Fruit fly (Drosophila melanogaster): ENCODE results near the gene Peritrophin-15b.

Peritrophin-15b gene

dm6 chr2L:8350560-8351171 is 44.1 kb downstream of the Peritrophin-15b start (continued):
- TF ChIP-seq CrebB (tag; optimal IDR thresholded peaks at IDR 0.05) (peak; percentile 71), PHDP (tag; optimal IDR thresholded peaks at IDR 0.05) (peak; percentile 69), Jarid2 (GFP tag; optimal IDR thresholded peaks at IDR 0.05) (peak; percentile 19), Fer3 (tag; optimal IDR thresholded peaks at IDR 0.05) (peak; percentile 54), CG17359 (tag; optimal IDR thresholded peaks at IDR 0.05) (peak; percentile 59), CG3281 (GFP tag; optimal IDR thresholded peaks at IDR 0.05) (peak; percentile 60), CG7839 (tag; optimal IDR thresholded peaks at IDR 0.05) (peak; percentile 27), Vsx1 (GFP tag; optimal IDR thresholded peaks at IDR 0.05) (peak; percentile 51), Atf6 (GFP tag; IDR thresholded peaks at IDR 0.05) (peak; percentile 76), CG7745 (tag; optimal IDR thresholded peaks at IDR 0.05) (no peak), Meics (GFP tag; optimal IDR thresholded peaks at IDR 0.05) (peak; percentile 58), CG17186 (GFP tag; optimal IDR thresholded peaks at IDR 0.05) (no peak), croc (GFP tag; conservative IDR thresholded peaks at IDR 0.05) (no peak), CG11695 (GFP tag; IDR thresholded peaks at IDR 0.05) (peak; percentile 7; the same call in 1 of the 3 replicates), so (GFP tag; IDR thresholded peaks at IDR 0.05) (0 out of 3 replicates have a peak, but pooled peaks have one; percentile 36), Asciz (GFP tag; optimal IDR thresholded peaks at IDR 0.05) (peak; percentile 39), ATbp (GFP tag; optimal IDR thresholded peaks at IDR 0.05) (peak; percentile 80), CG8924 (tag; optimal IDR thresholded peaks at IDR 0.05) (peak; percentile 26), cad (GFP tag; optimal IDR thresholded peaks at IDR 0.05) (no peak), CG6765 (GFP tag; optimal IDR thresholded peaks at IDR 0.05) (peak; percentile 26), Hmr (GFP tag; optimal IDR thresholded peaks at IDR 0.05) (peak; percentile 74), CG13424 (tag; optimal IDR thresholded peaks at IDR 0.05) (peak; percentile 31), CG12391 (tag; optimal IDR thresholded peaks at IDR 0.05) (peak; percentile 21), CG15514 (GFP tag; optimal IDR thresholded peaks at IDR 0.05) (peak; percentile 62), bowl (GFP tag; IDR thresholded peaks at IDR 0.05) (no peak), Eip74EF (GFP tag; optimal IDR thresholded peaks at IDR 0.05) (peak in 1 of 2 experiments; percentile 23), CG15479 (GFP tag; optimal IDR thresholded peaks at IDR 0.05) (no peak), Hand (GFP tag; optimal IDR thresholded peaks at IDR 0.05) (peak; percentile 52), CG9609 (GFP tag; optimal IDR thresholded peaks at IDR 0.05) (no peak), peb (GFP tag; IDR thresholded peaks at IDR 0.05) (no peak), lab (GFP tag; optimal IDR thresholded peaks at IDR 0.05) (peak; percentile 78), CG3163 (GFP tag; optimal IDR thresholded peaks at IDR 0.05) (no peak), ftz-f1 (GFP tag; optimal IDR thresholded peaks at IDR 0.05) (peak; percentile 50), CG8290 (GFP tag; optimal IDR thresholded peaks at IDR 0.05) (no peak), CG8290 (tag; optimal IDR thresholded peaks at IDR 0.05) (peak in 1 of 2 experiments; percentile 63)

DNA sequence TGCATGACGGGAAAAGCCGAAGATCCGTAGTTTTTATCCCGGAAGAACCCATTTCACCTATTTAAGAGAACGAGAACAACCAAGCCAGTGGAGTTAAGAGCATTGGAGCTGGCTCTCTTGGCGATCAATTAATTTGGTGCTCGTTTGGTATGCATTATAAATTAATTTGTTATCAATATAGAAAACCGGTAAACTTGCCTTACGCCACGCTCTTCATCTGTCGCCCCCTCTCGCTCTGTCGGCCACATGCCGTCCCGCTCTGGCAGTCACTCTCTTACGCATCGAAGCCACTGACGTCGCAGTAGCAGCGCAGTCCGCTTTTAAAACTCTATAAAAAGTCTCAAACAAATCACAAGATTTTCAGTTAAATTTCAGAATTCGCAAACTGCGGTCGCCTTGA is 48.5 kb downstream of the Peritrophin-15b start, which contains the start of gene CG7778:
TSS of gene CG7778 (plus strand) at position 361 of the 400 bp plus-strand sequence.
- no peak for TF ChIP-seq CG7556 (GFP tag; optimal IDR thresholded peaks at IDR 0.05)
- TF ChIP-seq pita (GFP tag; optimal IDR thresholded peaks at IDR 0.05) = no peak
- TF ChIP-seq CG17568 (GFP tag; optimal IDR thresholded peaks at IDR 0.05) = no peak
- peak; percentile 82 for TF ChIP-seq Adf1 (GFP tag; IDR thresholded peaks at IDR 0.05)
- no peak for TF ChIP-seq CG7786 (GFP tag; optimal IDR thresholded peaks at IDR 0.05)
- no peak for TF ChIP-seq tna (GFP tag; IDR thresholded peaks at IDR 0.05; ENCODE audit: partially characterized antibody)
- peak; percentile 44 for TF ChIP-seq CG7745 (tag; optimal IDR thresholded peaks at IDR 0.05)
- TF ChIP-seq CG3163 (GFP tag; optimal IDR thresholded peaks at IDR 0.05) = peak; percentile 94
- no peak for TF ChIP-seq CG11504 (tag; optimal IDR thresholded peaks at IDR 0.05)
- no peak for TF ChIP-seq gt (GFP tag; IDR thresholded peaks at IDR 0.05)
- TF ChIP-seq CG17359 (tag; optimal IDR thresholded peaks at IDR 0.05) = no peak
- no peak for TF ChIP-seq Usf (GFP tag; optimal IDR thresholded peaks at IDR 0.05)
- TF ChIP-seq CG6813 (GFP tag; optimal IDR thresholded peaks at IDR 0.05) = no peak
- no peak for TF ChIP-seq twi (tag; optimal IDR thresholded peaks at IDR 0.05)
- 0 out of 2 replicates have a peak, but pooled peaks have one; percentile 26 for TF ChIP-seq vvl (GFP tag; IDR thresholded peaks at IDR 0.05)
- peak; percentile 30; the same call in 1 of the 2 replicates for TF ChIP-seq stc (GFP tag; IDR thresholded peaks at IDR 0.05)
- peak; percentile 48 for TF ChIP-seq exex (tag; optimal IDR thresholded peaks at IDR 0.05)
- TF ChIP-seq CG1233 (GFP tag; optimal IDR thresholded peaks at IDR 0.05) = no peak
